Fruit fly (Drosophila melanogaster) whole organism, wandering third instar larva: ENCODE results near the gene PH4alphaNE1.

Experiments used
- CG9705 ChIP-seq: fragments of 200-800 bp; sonication (Bioruptor generic); optimal IDR thresholded peaks from 2 replicates; lab custom pipeline; 2018; ENCODE audit warnings: missing biosample characterization, mild to moderate bottlenecking, missing genetic modification characterization
- CrebA ChIP-seq: fragments of 200-800 bp; sonication (Bioruptor generic); optimal IDR thresholded peaks from 2 replicates; lab custom pipeline; 2016; ENCODE audit warnings: missing biosample characterization, mild to moderate bottlenecking, missing genetic modification characterization, borderline replicate concordance
- Dfd ChIP-seq: fragments of >200 bp; optimal IDR thresholded peaks from 2 replicates; lab custom pipeline; 2017; ENCODE audit warnings: missing biosample characterization, missing genetic modification characterization
- Dif ChIP-seq: fragments of 200-275, 200-300 bp; sonication (Bioruptor generic); optimal IDR thresholded peaks from 2 replicates; lab custom pipeline; 2018; ENCODE audit warnings: missing biosample characterization, missing genetic modification characterization; ENCODE audit not compliant: partially characterized antibody
- GATAd ChIP-seq: sonication (Bioruptor generic); optimal IDR thresholded peaks from 2 replicates; lab custom pipeline; 2016; ENCODE audit warnings: missing biosample characterization, missing genetic modification characterization
- HLH106 ChIP-seq: fragments of 200-800 bp; optimal IDR thresholded peaks from 3 replicates; lab custom pipeline; 2019; ENCODE audit warnings: missing biosample characterization, mild to moderate bottlenecking, missing genetic modification characterization, moderate library complexity
- Hnf4 ChIP-seq: fragments of 200-800 bp; sonication (Bioruptor generic); optimal IDR thresholded peaks from 2 replicates; lab custom pipeline; 2016; ENCODE audit warnings: missing biosample characterization, mild to moderate bottlenecking, missing genetic modification characterization
- Hr78 ChIP-seq: fragments of >200 bp; optimal IDR thresholded peaks from 2 replicates; lab custom pipeline; 2017; ENCODE audit warnings: missing biosample characterization, missing genetic modification characterization
- Hr83 ChIP-seq: fragments of 200-300 bp; sonication (Bioruptor generic); optimal IDR thresholded peaks from 2 replicates; lab custom pipeline; 2016; ENCODE audit warnings: missing biosample characterization, mild to moderate bottlenecking, missing genetic modification characterization, moderate library complexity; ENCODE audit not compliant: poor library complexity, severe bottlenecking
- Jra ChIP-seq: sonication (Bioruptor generic); optimal IDR thresholded peaks from 2 replicates; lab custom pipeline; 2016; ENCODE audit warnings: missing biosample characterization, missing genetic modification characterization
- Myc ChIP-seq: fragments of >200 bp; optimal IDR thresholded peaks from 2 replicates; lab custom pipeline; 2017
- N ChIP-seq: fragments of >200 bp; optimal IDR thresholded peaks from 2 replicates; lab custom pipeline; 2018; ENCODE audit warnings: missing biosample characterization, missing external identifiers, missing genetic modification characterization
- OdsH ChIP-seq: fragments of 200-800 bp; sonication (Bioruptor generic); optimal IDR thresholded peaks from 2 replicates; lab custom pipeline; 2016; ENCODE audit warnings: missing biosample characterization, mild to moderate bottlenecking, missing genetic modification characterization
- Rel ChIP-seq, 2 experiments: fragments of 200-800 bp; sonication (Bioruptor generic) in 1 of 2; optimal IDR thresholded peaks; 2 replicates in 1 of 2; 3 replicates in 1 of 2; lab custom pipeline; 2016 to 2019; ENCODE audit warnings: mild to moderate bottlenecking in 2 of 2, missing biosample characterization in 2 of 2, missing genetic modification characterization in 2 of 2, moderate library complexity in 1 of 2
- Sp1 ChIP-seq: fragments of 200-800 bp; sonication (Bioruptor generic); optimal IDR thresholded peaks from 3 replicates; lab custom pipeline; 2019; ENCODE audit warnings: missing biosample characterization, mild to moderate bottlenecking, missing genetic modification characterization, moderate library complexity
- Vsx2 ChIP-seq: fragments of 200-300, 225-300 bp; sonication (Bioruptor generic); optimal IDR thresholded peaks from 2 replicates; lab custom pipeline; 2018; ENCODE audit warnings: missing biosample characterization, missing genetic modification characterization; ENCODE audit not compliant: partially characterized antibody
- br ChIP-seq: fragments of 200-800 bp; sonication (Bioruptor generic); optimal IDR thresholded peaks from 2 replicates; lab custom pipeline; 2016; ENCODE audit warnings: missing biosample characterization, missing genetic modification characterization
- dl ChIP-seq, 2 experiments: fragments of 175-275, 200-275 bp in 1 of 2; fragments of 200-275 bp in 1 of 2; sonication (Bioruptor generic); optimal IDR thresholded peaks; lab custom pipeline; 2018; ENCODE audit warnings: mild to moderate bottlenecking in 2 of 2, missing biosample characterization in 2 of 2, missing genetic modification characterization in 2 of 2, moderate library complexity in 2 of 2; ENCODE audit not compliant: partially characterized antibody in 2 of 2, insufficient read depth in 1 of 2
- ey ChIP-seq: fragments of 200-800 bp; sonication (Bioruptor generic); optimal IDR thresholded peaks from 2 replicates; lab custom pipeline; 2016; ENCODE audit warnings: missing biosample characterization, missing genetic modification characterization
- foxo ChIP-seq, 2 experiments: fragments of 200-800 bp; sonication (Bioruptor generic); optimal IDR thresholded peaks; 2 replicates in 1 of 2; 3 replicates in 1 of 2; lab custom pipeline; 2016 to 2017; ENCODE audit warnings: missing biosample characterization in 2 of 2, missing genetic modification characterization in 2 of 2
- fru ChIP-seq: fragments of 200-800 bp; sonication (Bioruptor generic); optimal IDR thresholded peaks from 3 replicates; lab custom pipeline; 2016; ENCODE audit warnings: missing biosample characterization, mild to moderate bottlenecking, missing genetic modification characterization
- h ChIP-seq: fragments of 200-800 bp; sonication (Bioruptor generic); optimal IDR thresholded peaks from 3 replicates; lab custom pipeline; 2016; ENCODE audit warnings: missing biosample characterization, mild to moderate bottlenecking, missing genetic modification characterization
- jim ChIP-seq: fragments of 175-275, 200-325 bp; sonication (Bioruptor generic); optimal IDR thresholded peaks from 2 replicates; lab custom pipeline; 2016; ENCODE audit warnings: missing biosample characterization, mild to moderate bottlenecking, missing genetic modification characterization
- psq ChIP-seq: fragments of 200-800 bp; sonication (Bioruptor generic); optimal IDR thresholded peaks from 3 replicates; lab custom pipeline; 2017; ENCODE audit warnings: missing biosample characterization, mild to moderate bottlenecking, missing genetic modification characterization, moderate library complexity
- rgr ChIP-seq: fragments of 200-800 bp; sonication (Bioruptor generic); optimal IDR thresholded peaks from 3 replicates; lab custom pipeline; 2016; ENCODE audit warnings: missing biosample characterization, mild to moderate bottlenecking, missing genetic modification characterization
- sage ChIP-seq: fragments of 200-800 bp; sonication (Bioruptor generic); optimal IDR thresholded peaks from 2 replicates; lab custom pipeline; 2016; ENCODE audit warnings: missing biosample characterization, mild to moderate bottlenecking, missing genetic modification characterization
- tai ChIP-seq: sonication (Bioruptor generic); optimal IDR thresholded peaks from 2 replicates; lab custom pipeline; 2016; ENCODE audit warnings: missing biosample characterization, missing genetic modification characterization
- usp ChIP-seq: fragments of >200 bp; optimal IDR thresholded peaks from 2 replicates; lab custom pipeline; 2017; ENCODE audit warnings: missing biosample characterization, missing genetic modification characterization
- woc ChIP-seq: sonication (Bioruptor generic); optimal IDR thresholded peaks from 2 replicates; lab custom pipeline; 2016; ENCODE audit warnings: missing biosample characterization, mild to moderate bottlenecking, missing genetic modification characterization

The PH4alphaNE1 gene

DNA sequence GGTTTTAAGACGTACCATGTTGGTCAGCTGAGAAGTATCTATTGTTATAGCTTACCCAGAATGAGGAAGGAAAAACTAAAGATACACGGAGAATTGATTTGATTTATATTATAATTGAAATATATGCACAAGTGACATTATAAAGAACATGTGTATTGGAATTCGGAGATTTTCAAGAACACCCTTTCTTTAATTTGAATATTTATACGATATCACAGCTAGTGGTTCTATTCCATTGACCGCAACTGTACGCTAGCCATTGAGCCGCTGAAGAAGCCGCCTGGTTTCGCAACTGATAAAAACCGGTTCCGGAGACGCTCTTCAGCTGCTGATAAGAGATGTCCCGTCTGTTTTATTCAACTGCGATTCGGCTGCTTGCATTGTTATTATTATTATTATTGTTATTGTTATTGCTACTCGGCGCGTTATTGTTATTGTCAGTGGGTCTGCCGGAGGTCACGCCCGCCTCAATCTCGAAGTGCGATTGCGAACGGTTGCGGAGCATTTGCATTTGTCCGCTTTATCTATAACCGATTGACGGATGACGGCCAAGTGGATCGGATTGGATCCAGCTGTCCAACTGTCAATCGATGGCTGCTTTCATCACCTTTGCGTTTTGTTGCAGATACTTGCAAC is 38.4 kb downstream of the PH4alphaNE1 start:
- TF ChIP-seq Dif (GFP tag; lab: Kevin White, UChicago) = no peak
- TF ChIP-seq CrebA (GFP tag; lab: Kevin White, UChicago) = no peak
- no peak for TF ChIP-seq usp (GFP tag; lab: Kevin White, UChicago)
- no peak for TF ChIP-seq jim (GFP tag; lab: Kevin White, UChicago)
- TF ChIP-seq sage (GFP tag; lab: Kevin White, UChicago) = no peak
- TF ChIP-seq fru = peak; percentile 7
- peak; percentile 36 for TF ChIP-seq woc (GFP tag; lab: Kevin White, UChicago)
- no peak for TF ChIP-seq N (GFP tag; lab: Kevin White, UChicago)
- TF ChIP-seq br (GFP tag; lab: Kevin White, UChicago) = peak; percentile 2
- TF ChIP-seq CG9705 = no peak
- peak; percentile 12 for TF ChIP-seq HLH106 (tag; lab: Kevin White, UChicago)
- no peak for TF ChIP-seq psq
- peak in 1 of 2 experiments; percentile 42 for TF ChIP-seq foxo (GFP tag; optimal IDR thresholded peaks at IDR 0.05; lab: Kevin White, UChicago)
- TF ChIP-seq Myc = no peak
- no peak for TF ChIP-seq Hnf4 (GFP tag; lab: Kevin White, UChicago)
- peak; percentile 29 for TF ChIP-seq rgr (GFP tag; lab: Kevin White, UChicago)
- TF ChIP-seq Dfd (GFP tag; lab: Kevin White, UChicago) = no peak
- TF ChIP-seq ey (GFP tag; lab: Kevin White, UChicago) = peak; percentile 13
- peak; percentile 56 for TF ChIP-seq h (GFP tag; lab: Kevin White, UChicago)
- TF ChIP-seq Jra (GFP tag; lab: Kevin White, UChicago) = no peak
- no peak for TF ChIP-seq Hr83 (GFP tag; lab: Kevin White, UChicago)
- TF ChIP-seq OdsH (GFP tag; lab: Kevin White, UChicago) = no peak
- peak; percentile 46 for TF ChIP-seq Sp1
- no peak for TF ChIP-seq tai (GFP tag; lab: Kevin White, UChicago)

DNA sequence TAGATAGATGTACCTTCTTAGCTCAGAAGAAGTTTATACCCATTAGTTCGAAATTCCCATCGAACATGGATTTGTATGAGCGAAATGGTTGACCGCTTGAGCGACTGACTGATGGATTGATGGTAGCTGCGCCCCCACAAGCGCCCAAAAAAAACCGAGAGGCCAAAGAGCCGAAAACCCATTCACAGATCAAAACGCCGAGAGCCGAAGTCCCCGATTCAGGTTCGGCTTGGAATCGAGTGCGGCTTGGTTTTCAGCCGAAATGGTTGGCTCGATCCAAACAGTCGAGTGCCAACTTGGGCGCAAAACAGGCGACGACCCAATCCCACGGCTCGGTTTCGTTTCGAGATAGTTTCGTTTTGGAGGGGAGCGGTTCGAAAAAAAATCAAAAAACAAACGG is 39.9 kb downstream of the PH4alphaNE1 start:
- TF ChIP-seq dl (GFP tag; optimal IDR thresholded peaks at IDR 0.05; lab: Kevin White, UChicago; ENCODE audit: insufficient read depth in 1 of 2, partially characterized antibody in 2 of 2) (peak in 1 of 2 experiments; percentile 32), psq (no peak), Dif (GFP tag; lab: Kevin White, UChicago) (peak; percentile 57), ey (GFP tag; lab: Kevin White, UChicago) (no peak), Rel (GFP tag; optimal IDR thresholded peaks at IDR 0.05; lab: Kevin White, UChicago) (no peak), Rel (tag; optimal IDR thresholded peaks at IDR 0.05; lab: Kevin White, UChicago) (peak; percentile 30), br (GFP tag; lab: Kevin White, UChicago) (no peak), Vsx2 (peak; percentile 79), foxo (GFP tag; optimal IDR thresholded peaks at IDR 0.05; lab: Kevin White, UChicago) (no peak)

DNA sequence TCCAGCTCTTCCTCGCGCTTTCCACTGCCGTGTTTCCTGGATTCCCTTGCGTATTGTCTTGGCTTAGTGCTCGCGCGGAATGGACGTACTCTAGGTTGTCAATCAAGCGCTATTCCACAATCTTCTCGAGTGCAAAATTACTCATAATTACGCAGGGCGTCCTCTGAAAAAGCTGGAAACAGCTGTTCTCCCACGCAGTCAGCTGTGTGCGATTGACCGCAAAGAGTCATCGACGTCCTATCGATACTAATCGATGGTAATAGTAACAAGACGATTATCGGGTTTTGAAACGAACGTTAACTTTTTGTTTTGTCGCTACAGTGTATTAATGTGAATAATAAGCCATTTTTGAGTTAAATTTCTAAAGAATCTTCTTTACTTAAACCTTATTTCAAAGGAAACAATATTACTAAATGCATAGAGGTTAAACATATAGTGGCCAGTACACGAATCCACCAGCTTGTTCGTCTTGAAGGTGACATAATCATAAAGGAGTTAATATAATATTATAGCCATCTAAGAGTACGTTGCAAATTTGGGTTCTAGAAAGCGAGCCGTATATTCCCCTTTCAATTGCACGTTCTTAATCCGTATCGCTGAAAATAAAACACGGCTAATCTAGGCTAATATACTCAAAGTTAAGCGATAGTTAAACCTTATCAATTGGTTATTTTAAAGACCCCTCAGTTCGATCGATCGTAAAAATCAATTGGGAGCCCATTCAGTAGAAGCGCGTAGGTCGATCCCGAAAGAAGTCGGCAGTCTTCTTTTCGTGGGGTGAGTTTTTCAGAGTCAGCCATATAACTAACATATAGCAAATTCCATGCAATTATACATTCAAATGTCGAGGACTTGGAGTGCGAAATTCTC is 40.8 kb downstream of the PH4alphaNE1 start, which contains the start of the genes CG2224 and CDase:
CG2224 (minus strand) TSS at position 235 of the 870 bp plus-strand sequence.
CDase (plus strand) TSS at position 456 of the 870 bp plus-strand sequence.
- TF ChIP-seq N (GFP tag; lab: Kevin White, UChicago) = no peak
- TF ChIP-seq GATAd (GFP tag; lab: Kevin White, UChicago) = no peak
- no peak for TF ChIP-seq Rel (GFP tag; optimal IDR thresholded peaks at IDR 0.05; lab: Kevin White, UChicago)
- no peak for TF ChIP-seq Rel (tag; optimal IDR thresholded peaks at IDR 0.05; lab: Kevin White, UChicago)
- no peak for TF ChIP-seq Hr78 (GFP tag; lab: Kevin White, UChicago)
- TF ChIP-seq Jra (GFP tag; lab: Kevin White, UChicago) = no peak
